Fruit fly (Drosophila melanogaster) whole organism, embryonic: Measurements from ENCODE around the gene SrpRbeta.
A peak's percentile ranks its signal among the peaks of the same experiment; 100 is the strongest.

Experiments used
- Abd-B ChIP-seq: fragments of 200-800 bp; sonication (Bioruptor generic); optimal IDR thresholded peaks from 2 replicates; lab custom pipeline; 2018; ENCODE audit warnings: missing biosample characterization, mild to moderate bottlenecking, missing genetic modification characterization, moderate library complexity
- C15 ChIP-seq: fragments of 200-800 bp; sonication (Bioruptor generic); IDR thresholded peaks from 3 replicates; pipeline ENCODE4 v1.3.6; 2022; ENCODE audit warnings: missing biosample characterization, missing genetic modification characterization
- CG10431 ChIP-seq: fragments of 200-800 bp; sonication (Bioruptor generic); optimal IDR thresholded peaks from 3 replicates; lab custom pipeline; 2018; ENCODE audit warnings: missing biosample characterization, mild to moderate bottlenecking, missing genetic modification characterization
- CG16813 ChIP-seq: fragments of 200-800 bp; sonication (Bioruptor generic); IDR thresholded peaks from 3 replicates; pipeline ENCODE4 v1.3.6; 2022; ENCODE audit warnings: missing biosample characterization, missing genetic modification characterization; ENCODE audit not compliant: partially characterized antibody
- CG17829 ChIP-seq: fragments of 200-800 bp; optimal IDR thresholded peaks from 2 replicates; lab custom pipeline; 2019; ENCODE audit warnings: missing biosample characterization, mild to moderate bottlenecking, missing genetic modification characterization, moderate library complexity
- CG18764 ChIP-seq: fragments of 200-800 bp; sonication (Bioruptor generic); optimal IDR thresholded peaks from 3 replicates; lab custom pipeline; 2016; ENCODE audit warnings: missing biosample characterization, missing genetic modification characterization
- CG2116 ChIP-seq: fragments of 200-800 bp; sonication (Bioruptor generic); optimal IDR thresholded peaks from 3 replicates; lab custom pipeline; 2018; ENCODE audit warnings: missing biosample characterization, mild to moderate bottlenecking, missing genetic modification characterization
- CG2712 ChIP-seq: fragments of 200-800 bp; optimal IDR thresholded peaks from 3 replicates; lab custom pipeline; 2019; ENCODE audit warnings: missing biosample characterization, mild to moderate bottlenecking, missing genetic modification characterization, moderate library complexity
- CG3163 ChIP-seq: fragments of 200-800 bp; sonication (Bioruptor generic); optimal IDR thresholded peaks from 3 replicates; lab custom pipeline; 2016; ENCODE audit warnings: missing biosample characterization, missing genetic modification characterization
- CG42726 ChIP-seq: fragments of 200-800 bp; sonication (Bioruptor generic); IDR thresholded peaks from 2 replicates; pipeline ENCODE4 v1.3.6; 2022; ENCODE audit warnings: missing biosample characterization, missing genetic modification characterization; ENCODE audit not compliant: partially characterized antibody
- CG4360 ChIP-seq: fragments of 200-800 bp; sonication (Bioruptor generic); IDR thresholded peaks from 2 replicates; pipeline ENCODE4 v1.3.6; 2022; ENCODE audit warnings: missing biosample characterization, missing genetic modification characterization
- CG6254 ChIP-seq: fragments of 200-800 bp; sonication (Bioruptor generic); optimal IDR thresholded peaks from 3 replicates; lab custom pipeline; 2017; ENCODE audit warnings: mild to moderate bottlenecking, missing biosample characterization, missing genetic modification reagents, missing genetic modification characterization
- CG6689 ChIP-seq: fragments of 200-800 bp; sonication (Bioruptor generic); IDR thresholded peaks from 2 replicates; pipeline ENCODE4 v1.3.6; 2022; ENCODE audit warnings: missing biosample characterization, missing genetic modification characterization
- CG7372 ChIP-seq: fragments of 200-800 bp; sonication (Bioruptor generic); IDR thresholded peaks from 2 replicates; pipeline ENCODE4 v1.3.6; 2022; ENCODE audit warnings: missing biosample characterization, missing genetic modification characterization
- CG8359 ChIP-seq: fragments of 200-800 bp; sonication (Bioruptor generic); optimal IDR thresholded peaks from 2 replicates; lab custom pipeline; 2017; ENCODE audit warnings: missing biosample characterization, mild to moderate bottlenecking, missing genetic modification characterization, borderline replicate concordance
- CG8944 ChIP-seq: fragments of 200-800 bp; sonication (Bioruptor generic); optimal IDR thresholded peaks from 3 replicates; lab custom pipeline; 2016; ENCODE audit warnings: missing biosample characterization, missing genetic modification characterization
- CG9876 ChIP-seq: fragments of 200-800 bp; sonication (Bioruptor generic); optimal IDR thresholded peaks from 2 replicates; lab custom pipeline; 2016; ENCODE audit warnings: missing biosample characterization, missing genetic modification characterization
- Doc3 ChIP-seq: fragments of 200-800 bp; sonication (Bioruptor generic); IDR thresholded peaks from 3 replicates; pipeline ENCODE4 v1.3.6; 2022; ENCODE audit warnings: missing biosample characterization, missing genetic modification characterization; ENCODE audit not compliant: partially characterized antibody
- Hand ChIP-seq: fragments of 200-800 bp; sonication (Bioruptor generic); optimal IDR thresholded peaks from 2 replicates; lab custom pipeline; 2017; ENCODE audit warnings: mild to moderate bottlenecking, missing biosample characterization, missing genetic modification reagents, missing genetic modification characterization
- Hsf ChIP-seq: fragments of 200-800 bp; sonication (Bioruptor generic); optimal IDR thresholded peaks from 3 replicates; lab custom pipeline; 2016; ENCODE audit warnings: missing biosample characterization, missing genetic modification characterization
- MTF-1 ChIP-seq: fragments of 200-800 bp; sonication (Bioruptor generic); optimal IDR thresholded peaks from 2 replicates; lab custom pipeline; 2018; ENCODE audit warnings: missing biosample characterization, mild to moderate bottlenecking, missing genetic modification characterization, borderline replicate concordance
- Mrtf ChIP-seq: fragments of 200-800 bp; sonication (Bioruptor generic); IDR thresholded peaks from 3 replicates; pipeline ENCODE4 v1.3.6; 2022; ENCODE audit warnings: missing biosample characterization, missing genetic modification characterization
- NC2β ChIP-seq: fragments of 200-800 bp; sonication (Bioruptor generic); optimal IDR thresholded peaks from 2 replicates; lab custom pipeline; 2016; ENCODE audit warnings: missing biosample characterization, missing genetic modification characterization
- Pdp1 ChIP-seq, 2 experiments: fragments of 200-800 bp; sonication (Bioruptor generic); optimal IDR thresholded peaks; 3 replicates each; lab custom pipeline; 2016; ENCODE audit warnings: missing biosample characterization in 2 of 2, missing genetic modification characterization in 2 of 2, mild to moderate bottlenecking in 1 of 2, moderate library complexity in 1 of 2
- ab ChIP-seq: fragments of 200-800 bp; sonication (Bioruptor generic); optimal IDR thresholded peaks from 2 replicates; lab custom pipeline; 2016; ENCODE audit warnings: missing biosample characterization, missing genetic modification characterization
- bowl ChIP-seq: fragments of 200-800 bp; sonication (Bioruptor generic); IDR thresholded peaks from 2 replicates; pipeline ENCODE4 v1.3.6; 2022; ENCODE audit warnings: missing biosample characterization, missing genetic modification characterization
- ci ChIP-seq: fragments of 200-800 bp; sonication (Bioruptor generic); IDR thresholded peaks from 3 replicates; pipeline ENCODE4 v1.3.6; 2022; ENCODE audit warnings: missing biosample characterization, missing genetic modification characterization
- dimm ChIP-seq: fragments of 200-800 bp; sonication (Bioruptor generic); IDR thresholded peaks from 2 replicates; pipeline ENCODE4 v1.3.6; 2022; ENCODE audit warnings: missing biosample characterization, missing genetic modification characterization
- ems ChIP-seq: fragments of 200-800 bp; sonication (Bioruptor generic); optimal IDR thresholded peaks from 3 replicates; lab custom pipeline; 2016; ENCODE audit warnings: missing biosample characterization, missing genetic modification characterization
- fd3F ChIP-seq: fragments of 200-800 bp; sonication (Bioruptor generic); optimal IDR thresholded peaks from 2 replicates; lab custom pipeline; 2018; ENCODE audit warnings: missing biosample characterization, mild to moderate bottlenecking, missing genetic modification characterization, moderate library complexity
- fu2 ChIP-seq: fragments of 200-800 bp; sonication (Bioruptor generic); optimal IDR thresholded peaks from 2 replicates; lab custom pipeline; 2016; ENCODE audit warnings: missing biosample characterization, missing genetic modification characterization
- kni ChIP-seq: fragments of 200-800 bp; sonication (Bioruptor generic); optimal IDR thresholded peaks from 3 replicates; lab custom pipeline; 2017; ENCODE audit warnings: mild to moderate bottlenecking, missing biosample characterization, missing genetic modification reagents, missing genetic modification characterization
- luna ChIP-seq: fragments of 200-800 bp; sonication (Bioruptor generic); optimal IDR thresholded peaks from 2 replicates; lab custom pipeline; 2016; ENCODE audit warnings: missing biosample characterization, missing genetic modification characterization
- nom ChIP-seq: fragments of 200-800 bp; sonication (Bioruptor generic); optimal IDR thresholded peaks from 2 replicates; lab custom pipeline; 2017; ENCODE audit warnings: missing biosample characterization, missing genetic modification characterization, mild to moderate bottlenecking, moderate library complexity, missing genetic modification reagents
- pros ChIP-seq: fragments of 200-800 bp; sonication (Bioruptor generic); optimal IDR thresholded peaks from 3 replicates; lab custom pipeline; 2019; ENCODE audit warnings: missing biosample characterization, mild to moderate bottlenecking, missing genetic modification characterization, moderate library complexity
- sim ChIP-seq: fragments of 200-800 bp; sonication (Bioruptor generic); IDR thresholded peaks from 2 replicates; pipeline ENCODE4 v1.3.6; 2022; ENCODE audit warnings: missing biosample characterization, missing genetic modification characterization
- sug ChIP-seq: fragments of 200-800 bp; optimal IDR thresholded peaks from 2 replicates; lab custom pipeline; 2019; ENCODE audit warnings: missing biosample characterization, mild to moderate bottlenecking, missing genetic modification characterization, moderate library complexity
- zen ChIP-seq: fragments of 200-800 bp; sonication (Bioruptor generic); optimal IDR thresholded peaks from 3 replicates; lab custom pipeline; 2018; ENCODE audit warnings: missing biosample characterization, mild to moderate bottlenecking, missing genetic modification characterization, moderate library complexity

SrpRbeta gene

dm6 chr3L:8696487-8696954 lies 23.5 kb downstream of the SrpRbeta start (continued):
- TF ChIP-seq dimm (0 out of 2 replicates have a peak, but pooled peaks have one; percentile 28), Doc3 (GFP tag; lab: Robert Waterston, UW) (no peak), CG3163 (GFP tag; lab: Kevin White, UChicago) (no peak), sim (GFP tag; lab: Robert Waterston, UW) (no peak; the same call in 1 of the 2 replicates), CG4360 (GFP tag; lab: Robert Waterston, UW) (peak; percentile 44), CG8359 (GFP tag; lab: Kevin White, UChicago) (peak; percentile 56), CG6254 (peak; percentile 77), CG16813 (GFP tag; lab: Robert Waterston, UW) (no peak), fd3F (GFP tag; lab: Kevin White, UChicago) (peak; percentile 48), luna (no peak), fu2 (GFP tag; lab: Kevin White, UChicago) (no peak), sug (peak; percentile 98), CG8944 (GFP tag; lab: Kevin White, UChicago) (no peak), zen (tag; lab: Kevin White, UChicago) (no peak), ems (peak; percentile 32), CG10431 (GFP tag; lab: Kevin White, UChicago) (peak; percentile 82), Abd-B (GFP tag; lab: Kevin White, UChicago) (no peak), C15 (GFP tag; lab: Robert Waterston, UW) (no peak), CG17829 (tag; lab: Kevin White, UChicago) (peak; percentile 34), kni (GFP tag; lab: Kevin White, UChicago) (peak; percentile 71), Mrtf (GFP tag; lab: Robert Waterston, UW) (no peak), nom (GFP tag; lab: Kevin White, UChicago) (peak; percentile 73), CG7372 (no peak), Hsf (GFP tag; lab: Kevin White, UChicago) (peak; percentile 4), CG9876 (GFP tag; lab: Kevin White, UChicago) (no peak), CG2712 (tag; lab: Kevin White, UChicago) (peak; percentile 50), CG42726 (0 out of 2 replicates have a peak, but pooled peaks have one; percentile 43), ab (peak; percentile 16), Hand (GFP tag; lab: Kevin White, UChicago) (peak; percentile 45), MTF-1 (GFP tag; lab: Kevin White, UChicago) (peak; percentile 82), CG2116 (GFP tag; lab: Kevin White, UChicago) (peak; percentile 42), CG18764 (peak; percentile 46), NC2β (GFP tag; lab: Kevin White, UChicago) (peak; percentile 32), CG6689 (0 out of 2 replicates have a peak, but pooled peaks have one; percentile 8)

DNA sequence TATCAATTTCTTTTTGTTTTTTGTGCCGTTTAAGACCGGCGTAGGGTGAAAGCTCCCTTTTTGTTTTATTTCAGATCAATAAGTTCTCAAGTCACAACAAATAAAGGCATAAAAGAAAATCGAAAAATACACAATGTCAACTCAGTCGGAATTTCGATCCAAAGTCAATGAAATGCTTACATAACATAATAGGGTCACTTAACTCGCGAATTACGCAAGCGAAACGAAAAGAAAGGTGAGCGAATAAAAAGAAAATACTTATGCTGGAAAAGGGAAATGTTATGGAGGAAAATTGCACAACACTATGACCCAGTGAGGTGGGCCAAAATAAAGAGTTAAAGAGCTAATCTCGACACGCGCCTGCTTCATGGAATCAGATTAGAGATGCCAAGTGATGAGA lies 24.1 kb downstream of the SrpRbeta start:
- TF ChIP-seq pros (GFP tag; lab: Kevin White, UChicago) (no peak), Pdp1 (GFP tag; optimal IDR thresholded peaks at IDR 0.05; lab: Kevin White, UChicago) (peak in 1 of 2 experiments; percentile 87), ci (GFP tag; lab: Robert Waterston, UW) (no peak), bowl (no peak)
